Fruit fly (Drosophila melanogaster) whole organism, embryonic: ENCODE data around the gene Rfx.

ENCODE experiments used
- Antp ChIP-seq: fragments of 200-800 bp; sonication (Bioruptor generic); optimal IDR thresholded peaks from 3 replicates; lab custom pipeline; 2016; ENCODE audit warnings: missing biosample characterization, missing genetic modification characterization
- CG10366 ChIP-seq: fragments of 200-800 bp; sonication (Bioruptor generic); IDR thresholded peaks from 2 replicates; pipeline ENCODE4 v1.3.6; 2022; ENCODE audit warnings: missing biosample characterization, missing genetic modification characterization
- CG11504 ChIP-seq: fragments of 200-800 bp; sonication (Bioruptor generic); optimal IDR thresholded peaks from 3 replicates; lab custom pipeline; 2019; ENCODE audit warnings: missing biosample characterization, mild to moderate bottlenecking, missing genetic modification characterization, moderate library complexity
- CG11560 ChIP-seq: fragments of 200-800 bp; sonication (Bioruptor generic); IDR thresholded peaks from 3 replicates; pipeline ENCODE4 v1.3.6; 2022; ENCODE audit warnings: missing biosample characterization, missing genetic modification characterization
- CG11696 ChIP-seq: fragments of 200-800 bp; sonication (Bioruptor generic); IDR thresholded peaks from 2 replicates; pipeline ENCODE4 v1.3.6; 2022; ENCODE audit warnings: missing biosample characterization, missing genetic modification characterization
- CG12942 ChIP-seq: fragments of 200-800 bp; sonication (Bioruptor generic); optimal IDR thresholded peaks from 3 replicates; lab custom pipeline; 2016; ENCODE audit warnings: missing biosample characterization, missing genetic modification characterization
- CG13123 ChIP-seq: fragments of 200-800 bp; sonication (Bioruptor generic); optimal IDR thresholded peaks from 2 replicates; lab custom pipeline; 2016; ENCODE audit warnings: missing biosample characterization, missing genetic modification characterization
- CG13424 ChIP-seq: fragments of 200-800 bp; sonication (Bioruptor generic); optimal IDR thresholded peaks from 2 replicates; lab custom pipeline; 2019; ENCODE audit warnings: missing biosample characterization, mild to moderate bottlenecking, missing genetic modification characterization, moderate library complexity
- CG13775 ChIP-seq: fragments of 200-800 bp; sonication (Bioruptor generic); optimal IDR thresholded peaks from 3 replicates; lab custom pipeline; 2017; ENCODE audit warnings: missing biosample characterization, mild to moderate bottlenecking, missing genetic modification characterization
- CG15269 ChIP-seq: fragments of 200-800 bp; sonication (Bioruptor generic); optimal IDR thresholded peaks from 2 replicates; lab custom pipeline; 2018; ENCODE audit warnings: missing biosample characterization, mild to moderate bottlenecking, missing genetic modification characterization, moderate library complexity
- CG16779 ChIP-seq: fragments of 200-800 bp; sonication (Bioruptor generic); IDR thresholded peaks from 2 replicates; pipeline ENCODE4 v1.3.6; 2022; ENCODE audit warnings: missing biosample characterization, missing genetic modification characterization
- CG17612 ChIP-seq: fragments of 200-800 bp; sonication (Bioruptor generic); IDR thresholded peaks from 2 replicates; pipeline ENCODE4 v1.3.6; 2022; ENCODE audit warnings: missing biosample characterization, missing genetic modification characterization
- CG2116 ChIP-seq: fragments of 200-800 bp; sonication (Bioruptor generic); optimal IDR thresholded peaks from 3 replicates; lab custom pipeline; 2018; ENCODE audit warnings: missing biosample characterization, mild to moderate bottlenecking, missing genetic modification characterization
- CG2129 ChIP-seq: fragments of 200-800 bp; sonication (Bioruptor generic); IDR thresholded peaks from 2 replicates; pipeline ENCODE4 v1.3.6; 2022; ENCODE audit warnings: missing biosample characterization, missing genetic modification characterization; ENCODE audit not compliant: partially characterized antibody
- CG3065 ChIP-seq: fragments of 200-800 bp; sonication (Bioruptor generic); optimal IDR thresholded peaks from 2 replicates; lab custom pipeline; 2016; ENCODE audit warnings: missing biosample characterization, missing genetic modification characterization
- CG42726 ChIP-seq: fragments of 200-800 bp; sonication (Bioruptor generic); IDR thresholded peaks from 2 replicates; pipeline ENCODE4 v1.3.6; 2022; ENCODE audit warnings: missing biosample characterization, missing genetic modification characterization; ENCODE audit not compliant: partially characterized antibody
- CG4730 ChIP-seq: fragments of 200-800 bp; sonication (Bioruptor generic); IDR thresholded peaks from 2 replicates; pipeline ENCODE4 v1.3.6; 2022; ENCODE audit warnings: missing biosample characterization, missing genetic modification characterization
- CG6175 ChIP-seq: fragments of 200-800 bp; sonication (Bioruptor generic); IDR thresholded peaks from 3 replicates; pipeline ENCODE4 v1.3.6; 2022; ENCODE audit warnings: missing biosample characterization, missing genetic modification characterization
- CG8281 ChIP-seq: fragments of 200-800 bp; sonication (Bioruptor generic); optimal IDR thresholded peaks from 2 replicates; lab custom pipeline; 2018; ENCODE audit warnings: missing biosample characterization, mild to moderate bottlenecking, missing genetic modification characterization, moderate library complexity
- CG8478 ChIP-seq: fragments of >200 bp; optimal IDR thresholded peaks from 2 replicates; lab custom pipeline; 2018
- CoRest ChIP-seq: fragments of 200-800 bp; sonication (Bioruptor generic); optimal IDR thresholded peaks from 3 replicates; lab custom pipeline; 2018; ENCODE audit warnings: missing biosample characterization, mild to moderate bottlenecking, missing genetic modification characterization, moderate library complexity
- H15 ChIP-seq: fragments of 200-800 bp; sonication (Bioruptor generic); IDR thresholded peaks from 3 replicates; pipeline ENCODE4 v1.3.6; 2022; ENCODE audit warnings: missing biosample characterization, missing genetic modification characterization
- Jarid2 ChIP-seq: fragments of 200-800 bp; sonication (Bioruptor generic); optimal IDR thresholded peaks from 3 replicates; lab custom pipeline; 2017; ENCODE audit warnings: mild to moderate bottlenecking, missing biosample characterization, missing genetic modification reagents, missing genetic modification characterization
- Lpt ChIP-seq: fragments of >200 bp; optimal IDR thresholded peaks from 2 replicates; lab custom pipeline; 2018; ENCODE audit warnings: missing biosample characterization, missing genetic modification characterization
- Max ChIP-seq: fragments of 200-800 bp; sonication (Bioruptor generic); optimal IDR thresholded peaks from 2 replicates; lab custom pipeline; 2016; ENCODE audit warnings: missing biosample characterization, mild to moderate bottlenecking, missing genetic modification characterization
- Med ChIP-seq: fragments of 200-800 bp; sonication (Bioruptor generic); peaks from one replicate; lab custom pipeline; 2016; ENCODE audit warnings: missing biosample characterization, missing genetic modification characterization, mild to moderate bottlenecking, inconsistent platforms, moderate library complexity
- NK7.1 ChIP-seq: fragments of 200-800 bp; sonication (Bioruptor generic); optimal IDR thresholded peaks from 3 replicates; lab custom pipeline; 2016; ENCODE audit warnings: missing biosample characterization, missing genetic modification characterization
- Opbp ChIP-seq: fragments of 200-800 bp; sonication (Bioruptor generic); IDR thresholded peaks from 3 replicates; pipeline ENCODE4 v1.3.6; 2022; ENCODE audit warnings: missing biosample characterization, missing genetic modification characterization; ENCODE audit not compliant: partially characterized antibody
- PHDP ChIP-seq: fragments of 200-800 bp; sonication (Bioruptor generic); optimal IDR thresholded peaks from 3 replicates; lab custom pipeline; 2018; ENCODE audit warnings: missing biosample characterization, mild to moderate bottlenecking, missing genetic modification characterization, moderate library complexity
- Rx ChIP-seq: fragments of 200-800 bp; sonication (Bioruptor generic); IDR thresholded peaks from 2 replicates; pipeline ENCODE4 v1.3.6; 2022; ENCODE audit warnings: missing biosample characterization, missing genetic modification characterization
- Scr ChIP-seq: fragments of 200-800 bp; sonication (Bioruptor generic); IDR thresholded peaks from 2 replicates; pipeline ENCODE4 v1.3.6; 2022; ENCODE audit warnings: missing biosample characterization, missing genetic modification characterization; ENCODE audit not compliant: partially characterized antibody
- Sry-δ ChIP-seq: fragments of 200-800 bp; sonication (Bioruptor generic); optimal IDR thresholded peaks from 2 replicates; lab custom pipeline; 2016; ENCODE audit warnings: missing biosample characterization, missing genetic modification characterization
- Stat92E ChIP-seq, 3 experiments: fragments of >200 bp in 2 of 3; fragments of 200-800 bp in 1 of 3; sonication (Bioruptor generic) in 1 of 3; optimal IDR thresholded peaks; 2 replicates each; lab custom pipeline; 2017 to 2019; ENCODE audit warnings: missing biosample characterization in 3 of 3, missing genetic modification characterization in 3 of 3, mild to moderate bottlenecking in 1 of 3, moderate library complexity in 1 of 3
- Usf ChIP-seq: fragments of 200-800 bp; sonication (Bioruptor generic); optimal IDR thresholded peaks from 2 replicates; lab custom pipeline; 2017; ENCODE audit warnings: missing genotype, missing biosample characterization, missing genetic modification characterization
- ab ChIP-seq: fragments of 200-800 bp; sonication (Bioruptor generic); optimal IDR thresholded peaks from 2 replicates; lab custom pipeline; 2016; ENCODE audit warnings: missing biosample characterization, missing genetic modification characterization
- amos ChIP-seq: fragments of 200-800 bp; sonication (Bioruptor generic); IDR thresholded peaks from 2 replicates; pipeline ENCODE4 v1.3.6; 2022; ENCODE audit warnings: missing biosample characterization, missing genetic modification characterization; ENCODE audit not compliant: partially characterized antibody
- bowl ChIP-seq: fragments of 200-800 bp; sonication (Bioruptor generic); IDR thresholded peaks from 2 replicates; pipeline ENCODE4 v1.3.6; 2022; ENCODE audit warnings: missing biosample characterization, missing genetic modification characterization
- ci ChIP-seq: fragments of 200-800 bp; sonication (Bioruptor generic); IDR thresholded peaks from 3 replicates; pipeline ENCODE4 v1.3.6; 2022; ENCODE audit warnings: missing biosample characterization, missing genetic modification characterization
- da ChIP-seq: fragments of 200-800 bp; sonication (Bioruptor generic); optimal IDR thresholded peaks from 2 replicates; lab custom pipeline; 2016; ENCODE audit warnings: missing biosample characterization, missing genetic modification characterization
- dimm ChIP-seq: fragments of 200-800 bp; sonication (Bioruptor generic); IDR thresholded peaks from 2 replicates; pipeline ENCODE4 v1.3.6; 2022; ENCODE audit warnings: missing biosample characterization, missing genetic modification characterization
- fd102C ChIP-seq: fragments of 200-800 bp; sonication (Bioruptor generic); optimal IDR thresholded peaks from 2 replicates; lab custom pipeline; 2018; ENCODE audit warnings: missing biosample characterization, mild to moderate bottlenecking, missing genetic modification characterization, moderate library complexity
- fd3F ChIP-seq: fragments of 200-800 bp; sonication (Bioruptor generic); optimal IDR thresholded peaks from 2 replicates; lab custom pipeline; 2018; ENCODE audit warnings: missing biosample characterization, mild to moderate bottlenecking, missing genetic modification characterization, moderate library complexity
- gcm ChIP-seq: fragments of 200-800 bp; sonication (Bioruptor generic); optimal IDR thresholded peaks from 2 replicates; lab custom pipeline; 2019; ENCODE audit warnings: missing biosample characterization, mild to moderate bottlenecking, missing genetic modification characterization, moderate library complexity
- ham ChIP-seq: fragments of 200-800 bp; sonication (Bioruptor generic); IDR thresholded peaks from 2 replicates; pipeline ENCODE4 v1.3.6; 2022; ENCODE audit warnings: missing biosample characterization, missing genetic modification characterization
- psq ChIP-seq: fragments of 200-800 bp; sonication (Bioruptor generic); optimal IDR thresholded peaks from 2 replicates; lab custom pipeline; 2017; ENCODE audit warnings: missing biosample characterization, missing genetic modification characterization
- ranshi ChIP-seq: fragments of 200-800 bp; sonication (Bioruptor generic); IDR thresholded peaks from 2 replicates; pipeline ENCODE4 v1.3.6; 2022; ENCODE audit warnings: missing biosample characterization, missing genetic modification characterization
- salm ChIP-seq: fragments of 200-800 bp; sonication (Bioruptor generic); optimal IDR thresholded peaks from 2 replicates; lab custom pipeline; 2018; ENCODE audit warnings: missing biosample characterization, mild to moderate bottlenecking, missing genetic modification characterization
- ttk ChIP-seq: fragments of 200-800 bp; sonication (Bioruptor generic); IDR thresholded peaks from 2 replicates; pipeline ENCODE4 v2.1.2; 2022; ENCODE audit warnings: missing biosample characterization, missing genetic modification characterization
- tup ChIP-seq: fragments of 200-800 bp; sonication (Bioruptor generic); optimal IDR thresholded peaks from 2 replicates; lab custom pipeline; 2016; ENCODE audit warnings: missing biosample characterization, mild to moderate bottlenecking, missing genetic modification characterization, moderate library complexity
- zen ChIP-seq: fragments of 200-800 bp; sonication (Bioruptor generic); optimal IDR thresholded peaks from 3 replicates; lab custom pipeline; 2018; ENCODE audit warnings: missing biosample characterization, mild to moderate bottlenecking, missing genetic modification characterization, moderate library complexity

Rfx gene

DNA sequence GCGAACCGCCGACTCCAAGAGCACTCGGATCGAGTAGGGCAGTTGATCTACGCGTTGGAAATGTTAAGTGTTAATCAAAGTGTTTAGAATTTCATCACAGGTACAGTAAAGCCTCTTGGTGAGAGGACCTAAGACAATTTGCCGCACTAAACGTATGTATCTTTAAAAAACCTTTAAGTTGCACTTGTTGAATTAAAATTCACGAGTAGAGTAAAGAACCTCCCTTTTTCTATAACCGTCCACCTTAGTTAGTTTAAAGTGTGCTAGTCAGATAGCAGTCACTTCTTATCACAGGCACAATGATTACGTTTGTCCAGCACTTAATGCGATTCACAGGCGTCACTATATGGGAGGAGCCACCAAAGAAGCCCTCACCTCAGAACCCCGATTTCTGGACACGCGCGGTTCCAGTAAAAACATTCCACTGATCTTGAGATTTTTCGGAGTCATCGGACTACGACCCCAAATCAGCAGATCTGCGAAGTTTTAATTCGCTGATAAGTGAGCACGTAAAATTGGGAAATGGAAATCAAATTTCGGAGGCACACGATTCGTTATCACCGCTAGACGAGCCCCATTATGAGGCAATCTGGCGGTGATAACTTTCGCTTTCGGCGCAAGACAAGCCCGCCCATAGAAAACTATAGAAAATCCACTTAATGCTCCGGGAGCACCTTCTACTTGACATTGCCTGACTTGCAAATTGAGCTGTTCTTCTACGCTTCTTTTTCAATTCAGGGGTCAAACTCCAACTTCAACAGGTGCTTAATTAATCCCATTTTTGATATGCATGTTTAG, 34.1 kb upstream of the Rfx start (continued):
- no peak for TF ChIP-seq CG2116 (GFP tag; lab: Kevin White, UChicago)
- TF ChIP-seq salm (tag; lab: Kevin White, UChicago): no peak
- no peak for TF ChIP-seq CG8281 (tag; lab: Kevin White, UChicago)
- no peak for TF ChIP-seq CG17612 (GFP tag; lab: Robert Waterston, UW)
- no peak for TF ChIP-seq Rx (GFP tag; lab: Robert Waterston, UW)
- no peak for TF ChIP-seq da (GFP tag; lab: Kevin White, UChicago)
- no peak for TF ChIP-seq CG42726 (GFP tag; lab: Robert Waterston, UW)
- no peak for TF ChIP-seq CG13123 (GFP tag; lab: Kevin White, UChicago)
- no peak for TF ChIP-seq CG15269 (tag; lab: Kevin White, UChicago)
- no peak for TF ChIP-seq bowl (GFP tag; lab: Robert Waterston, UW)
- peak; percentile 4 for TF ChIP-seq CG13424 (tag; lab: Kevin White, UChicago)
- TF ChIP-seq ttk (GFP tag; lab: Robert Waterston, UW): peak; percentile 71
- no peak for TF ChIP-seq CG10366
- TF ChIP-seq dimm (GFP tag; lab: Robert Waterston, UW): no peak
- no peak for TF ChIP-seq amos (GFP tag; lab: Robert Waterston, UW)
- no peak for TF ChIP-seq fd102C (GFP tag; lab: Kevin White, UChicago)
- TF ChIP-seq gcm (GFP tag; lab: Kevin White, UChicago): no peak
- TF ChIP-seq fd3F (GFP tag; lab: Kevin White, UChicago): no peak
- TF ChIP-seq Jarid2 (GFP tag; lab: Kevin White, UChicago): no peak
- no peak for TF ChIP-seq CG8478 (lab: Kevin White, UChicago)
- TF ChIP-seq CG13775: no peak
- TF ChIP-seq Sry-δ (GFP tag; lab: Kevin White, UChicago): no peak
- TF ChIP-seq CoRest: no peak
- TF ChIP-seq Opbp (GFP tag; lab: Robert Waterston, UW): no peak
- no peak; the same call in 1 of the 2 replicates for TF ChIP-seq CG16779 (GFP tag; lab: Robert Waterston, UW)
- no peak for TF ChIP-seq psq (GFP tag; lab: Kevin White, UChicago)
- peak; percentile 59 for TF ChIP-seq Antp (GFP tag; lab: Kevin White, UChicago)
- peak; percentile 40; the same call in 1 of the 2 replicates for TF ChIP-seq CG11696 (GFP tag; lab: Robert Waterston, UW)
- no peak for TF ChIP-seq ab (GFP tag; lab: Kevin White, UChicago)
- TF ChIP-seq Scr (GFP tag; lab: Robert Waterston, UW): no peak
- TF ChIP-seq CG3065: no peak
- peak; percentile 76 for TF ChIP-seq CG6175 (GFP tag; lab: Robert Waterston, UW)
- TF ChIP-seq Med (GFP tag; lab: Kevin White, UChicago): peak; percentile 96
- no peak for TF ChIP-seq CG12942
- TF ChIP-seq PHDP (tag; lab: Kevin White, UChicago): no peak
- TF ChIP-seq ham (GFP tag; lab: Robert Waterston, UW): no peak
- TF ChIP-seq NK7.1 (GFP tag; lab: Kevin White, UChicago): no peak
- no peak for TF ChIP-seq zen (tag; lab: Kevin White, UChicago)
- no peak for TF ChIP-seq Stat92E (GFP tag; optimal IDR thresholded peaks at IDR 0.05; lab: Kevin White, UChicago)
- no peak for TF ChIP-seq tup
- TF ChIP-seq CG11560 (tag; lab: Robert Waterston, UW): peak; percentile 39; the same call in 1 of the 3 replicates
- no peak for TF ChIP-seq Max (GFP tag; lab: Kevin White, UChicago)
- 0 out of 3 replicates have a peak, but pooled peaks have one; percentile 18 for TF ChIP-seq H15 (GFP tag; lab: Robert Waterston, UW)
- peak; percentile 61; the same call in 1 of the 2 replicates for TF ChIP-seq ranshi (GFP tag; lab: Robert Waterston, UW)
- no peak for TF ChIP-seq CG2129 (GFP tag; lab: Robert Waterston, UW)
- no peak for TF ChIP-seq ci (GFP tag; lab: Robert Waterston, UW)
- peak; percentile 73 for TF ChIP-seq CG4730 (GFP tag; lab: Robert Waterston, UW)
- no peak for TF ChIP-seq Lpt
- TF ChIP-seq CG11504 (tag; lab: Kevin White, UChicago): no peak
- no peak for TF ChIP-seq Usf (GFP tag; lab: Kevin White, UChicago)
